Worm (Caenorhabditis elegans) whole organism, young adult: Measurements from ENCODE around the gene acdh-2.
"Not testable (repeated sequence)": the region's sequence is repeated elsewhere in the genome, so short reads cannot be mapped to it uniquely, and the experiment has no call there.

Experiments
- B0261.1 ChIP-seq: sonication (generic microtip); optimal IDR thresholded peaks from 2 replicates; lab custom pipeline; 2016; ENCODE audit warnings: mild to moderate bottlenecking, missing genetic modification characterization, moderate library complexity, missing compliant biosample characterization
- Y56A3A.18 ChIP-seq: fragments of 200-800 bp; sonication (Bioruptor generic); IDR thresholded peaks from 2 replicates; pipeline ENCODE4 v1.3.6; 2022; ENCODE audit warnings: missing genetic modification reagents, missing genetic modification characterization, missing compliant biosample characterization
- madf-3 ChIP-seq: fragments of 200-800 bp; sonication (Bioruptor generic); IDR thresholded peaks from 2 replicates; pipeline ENCODE4 v1.3.6; 2022; ENCODE audit warnings: missing genetic modification reagents, missing genetic modification characterization, missing compliant biosample characterization
- pha-4 ChIP-seq: fragments of 150-350 bp; sonication (generic microtip); optimal IDR thresholded peaks from 2 replicates; lab custom pipeline; 2014; ENCODE audit warnings: missing biosample characterization, missing genetic modification reagents, missing genetic modification characterization
- rcor-1 ChIP-seq: fragments of 200-800 bp; sonication (Bioruptor generic); IDR thresholded peaks from 2 replicates; pipeline ENCODE4 v1.3.6; 2022; ENCODE audit warnings: missing genetic modification reagents, missing genetic modification characterization, missing compliant biosample characterization
- rec-8 ChIP-seq, 2 experiments: sonication (generic microtip); optimal IDR thresholded peaks; 2 replicates each; lab custom pipeline; 2016; ENCODE audit warnings: mild to moderate bottlenecking in 2 of 2, missing genetic modification characterization in 2 of 2, missing genetic modification reagents in 2 of 2, missing genotype in 2 of 2, missing biosample characterization in 1 of 2, missing compliant biosample characterization in 1 of 2, moderate library complexity in 1 of 2
- snpc-4 ChIP-seq, 5 experiments: fragments of 150-350 bp in 1 of 5; sonication (generic microtip) in 4 of 5; optimal IDR thresholded peaks; 2 replicates each; lab custom pipeline; 2014 to 2018; ENCODE audit warnings: missing genetic modification characterization in 5 of 5, missing biosample characterization in 3 of 5, antibody characterized with exemption in 2 of 5, mild to moderate bottlenecking in 2 of 5, missing compliant biosample characterization in 2 of 5, missing genotype in 2 of 5, moderate library complexity in 2 of 5, missing genetic modification reagents in 1 of 5

DNA sequence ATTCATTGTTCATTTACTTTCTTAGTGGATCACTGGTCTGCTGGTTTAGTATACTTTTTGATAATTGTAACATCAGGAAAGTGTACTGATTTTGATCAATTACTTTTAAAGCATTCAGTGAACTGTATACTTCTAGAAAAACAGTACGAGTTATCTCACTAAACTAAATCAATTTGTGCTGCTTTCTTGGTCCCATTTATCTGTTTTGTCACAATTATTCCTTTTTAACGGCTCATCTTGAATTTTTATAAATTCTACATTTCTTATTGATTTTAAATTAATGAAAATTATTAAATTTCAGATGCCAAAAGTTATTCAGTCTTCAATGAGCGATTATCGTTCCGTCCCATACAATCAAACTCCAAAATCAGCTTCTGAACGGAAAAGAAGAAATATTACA, 12.4 kb downstream of the acdh-2 start, which contains the start of gene hlh-25:
- not testable (repeated sequence) for TF ChIP-seq rcor-1; B0261.1; snpc-4 (GFP tag; optimal IDR thresholded peaks at IDR 0.05; lab: Kevin White, UChicago); snpc-4 (tag; optimal IDR thresholded peaks at IDR 0.05; lab: Kevin White, UChicago); Y56A3A.18 (GFP tag; lab: Robert Waterston, UW); madf-3 (GFP tag; lab: Robert Waterston, UW); pha-4 (tag; lab: Kevin White, UChicago); rec-8 (tag; optimal IDR thresholded peaks at IDR 0.05; lab: Kevin White, UChicago)
